Worm (Caenorhabditis elegans): ENCODE data around the gene sqv-4.

DNA sequence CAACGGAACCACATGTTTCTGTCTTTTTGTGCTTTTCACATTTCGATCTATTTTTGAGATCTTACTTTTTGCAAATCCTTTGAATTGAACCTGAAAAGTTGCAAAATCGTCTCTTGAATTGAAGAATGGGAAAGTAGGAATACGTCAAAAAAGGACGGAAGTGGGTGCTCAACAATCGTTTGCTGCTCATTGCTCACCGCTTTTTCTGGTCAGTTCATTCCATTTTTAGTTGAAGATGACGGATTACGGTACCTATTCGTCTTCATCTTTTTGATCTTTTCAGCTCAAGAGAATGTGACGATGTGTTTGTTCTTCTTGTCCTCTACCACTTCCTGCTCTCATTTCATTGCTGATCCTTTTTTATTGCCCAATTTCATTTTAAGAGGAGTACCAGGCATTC, 33.9 kb upstream of the sqv-4 start, which contains the start of gene C05A2.4:
- TF ChIP-seq tra-4 (tag; optimal IDR thresholded peaks at IDR 0.05) (no peak), tbx-37 (GFP tag; conservative IDR thresholded peaks at IDR 0.05) (no peak)

Measured in whole organism, early embryonic.